Worm (Caenorhabditis elegans) whole organism, L4/young adult: ENCODE data around the gene ceeh-2.
A peak's percentile ranks its signal among the peaks of the same experiment; 100 is the strongest.

Source experiments
- W03F9.2 ChIP-seq: fragments of 150-350 bp; optimal IDR thresholded peaks from 2 replicates; lab custom pipeline; 2014; ENCODE audit warnings: missing biosample characterization, missing genetic modification characterization
- dao-5 ChIP-seq: sonication (generic microtip); optimal IDR thresholded peaks from 2 replicates; lab custom pipeline; 2016; ENCODE audit warnings: missing genotype, missing genetic modification characterization, moderate library complexity, missing compliant biosample characterization
- him-1 ChIP-seq: sonication (generic microtip); optimal IDR thresholded peaks from 2 replicates; lab custom pipeline; 2016; ENCODE audit warnings: missing genotype, missing genetic modification reagents, missing genetic modification characterization, missing compliant biosample characterization

Gene ceeh-2

DNA sequence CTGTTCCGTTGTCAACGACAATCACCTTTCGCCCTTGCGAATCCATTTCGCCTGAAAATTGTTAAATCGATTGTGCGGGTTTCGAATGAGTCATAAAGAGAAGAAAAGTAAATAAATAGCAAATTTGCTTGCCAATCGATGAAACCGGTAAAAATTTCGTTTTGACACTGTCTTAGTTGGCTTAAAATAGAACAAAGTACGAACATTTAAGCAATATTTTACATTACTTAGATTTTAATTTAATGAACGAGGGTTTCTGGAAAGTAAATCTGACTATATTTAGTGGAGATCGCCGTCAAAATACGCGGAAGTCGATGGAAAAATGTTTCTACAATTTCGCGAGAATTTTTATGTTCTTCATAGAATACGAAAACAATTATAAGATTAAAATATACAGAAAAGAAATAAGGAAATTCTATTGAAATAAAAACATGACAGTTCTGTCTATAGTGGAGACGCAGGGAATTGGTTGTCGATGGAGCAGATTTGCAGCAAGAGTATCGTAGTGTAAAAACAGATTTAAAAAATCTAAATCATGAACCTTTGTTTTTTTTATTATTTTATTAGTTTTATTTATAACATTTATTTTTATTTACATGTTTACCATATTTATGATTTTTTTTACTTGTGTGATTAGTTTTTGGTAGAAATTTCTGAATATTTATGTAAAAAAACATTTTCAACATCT, 19.3 kb downstream of the ceeh-2 start, which contains the start of gene arx-2:
TSS of gene arx-2 (minus strand) at position 51 of the 688 bp plus-strand sequence.
- peak; percentile 90 for TF ChIP-seq W03F9.2 (tag; lab: Kevin White, UChicago)
- TF ChIP-seq him-1 (tag; lab: Kevin White, UChicago): no peak

- TF ChIP-seq dao-5 (tag; lab: Kevin White, UChicago) (no peak), W03F9.2 (tag; lab: Kevin White, UChicago) (no peak), him-1 (tag; lab: Kevin White, UChicago) (no peak)
These were observed 23.9 kb downstream of the ceeh-2 start for ce11 chrV:10333843-10334242.

DNA sequence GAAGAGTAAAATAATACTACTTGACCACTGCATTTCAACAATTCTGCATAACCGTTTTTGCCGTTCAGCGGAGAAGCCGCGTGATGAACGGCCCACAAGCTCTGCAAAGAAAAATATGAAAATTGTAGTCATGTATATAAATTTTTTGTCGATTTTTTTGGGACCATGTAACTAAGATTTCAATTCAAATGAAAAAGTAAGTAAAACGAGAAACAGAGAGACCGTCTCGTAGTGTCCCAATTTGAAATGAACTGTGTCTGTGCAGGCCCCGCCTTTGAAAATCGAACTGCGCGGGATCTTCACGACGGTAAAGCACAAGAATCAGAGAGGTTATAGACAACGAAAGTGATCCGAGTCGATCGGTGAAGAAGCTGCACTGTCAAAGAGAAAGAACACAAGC, 25.7 kb downstream of the ceeh-2 start, which contains the start of gene crm-1:
TSS of gene crm-1 (minus strand) at position 101 of the 400 bp plus-strand sequence.
- no peak for TF ChIP-seq dao-5 (tag; lab: Kevin White, UChicago)
- no peak for TF ChIP-seq him-1 (tag; lab: Kevin White, UChicago)
- TF ChIP-seq W03F9.2 (tag; lab: Kevin White, UChicago): no peak

DNA sequence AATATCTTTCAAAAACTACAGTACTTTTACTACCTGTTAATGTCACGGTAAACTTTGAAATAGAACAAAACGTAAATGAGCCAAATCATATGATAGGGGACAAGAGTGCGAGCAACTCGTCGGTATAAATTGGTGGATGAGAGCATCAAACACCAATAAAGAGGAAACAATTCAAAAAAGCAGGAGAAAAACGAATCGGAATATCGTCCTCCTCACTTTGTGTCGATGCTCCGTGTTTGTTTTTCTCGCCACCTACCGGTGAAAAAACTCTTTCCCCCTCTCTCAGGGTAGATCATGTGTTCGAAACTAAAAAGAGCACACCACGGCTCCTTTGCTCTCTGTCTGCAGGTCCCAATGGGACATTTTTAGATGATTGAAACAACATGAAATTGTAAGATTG, 29.6 kb downstream of the ceeh-2 start:
- TF ChIP-seq dao-5 (tag; lab: Kevin White, UChicago): no peak
- no peak for TF ChIP-seq W03F9.2 (tag; lab: Kevin White, UChicago)
- no peak for TF ChIP-seq him-1 (tag; lab: Kevin White, UChicago)

ce11 chrV:10323537-10323936, 34.2 kb downstream of the ceeh-2 start:
- TF ChIP-seq dao-5 (tag; lab: Kevin White, UChicago): no peak

ce11 chrV:10320101-10320761, 37.5 kb downstream of the ceeh-2 start, which contains the start of the genes gna-1 and B0024.13:
gna-1 (minus strand) TSS chrV:10320151.
B0024.13 (plus strand) TSS chrV:10320711.
- TF ChIP-seq W03F9.2 (tag; lab: Kevin White, UChicago) (no peak), him-1 (tag; lab: Kevin White, UChicago) (no peak), dao-5 (tag; lab: Kevin White, UChicago) (no peak)

ce11 chrV:10319434-10319833, 38.3 kb downstream of the ceeh-2 start, which contains the start of gene B0024.11:
B0024.11 (minus strand) TSS chrV:10319534.
- TF ChIP-seq dao-5 (tag; lab: Kevin White, UChicago) (no peak), W03F9.2 (tag; lab: Kevin White, UChicago) (no peak), him-1 (tag; lab: Kevin White, UChicago) (no peak)

ce11 chrV:10317294-10317693, 40.4 kb downstream of the ceeh-2 start, which contains the start of gene asps-1:
asps-1 (minus strand) TSS chrV:10317394.
- no peak for TF ChIP-seq dao-5 (tag; lab: Kevin White, UChicago)
- no peak for TF ChIP-seq W03F9.2 (tag; lab: Kevin White, UChicago)
- no peak for TF ChIP-seq him-1 (tag; lab: Kevin White, UChicago)

ce11 chrV:10314371-10314770, 43.3 kb downstream of the ceeh-2 start, which contains the start of gene trx-2:
trx-2 (plus strand) TSS chrV:10314671.
- no peak for TF ChIP-seq W03F9.2 (tag; lab: Kevin White, UChicago)
- no peak for TF ChIP-seq dao-5 (tag; lab: Kevin White, UChicago)
- no peak for TF ChIP-seq him-1 (tag; lab: Kevin White, UChicago)

DNA sequence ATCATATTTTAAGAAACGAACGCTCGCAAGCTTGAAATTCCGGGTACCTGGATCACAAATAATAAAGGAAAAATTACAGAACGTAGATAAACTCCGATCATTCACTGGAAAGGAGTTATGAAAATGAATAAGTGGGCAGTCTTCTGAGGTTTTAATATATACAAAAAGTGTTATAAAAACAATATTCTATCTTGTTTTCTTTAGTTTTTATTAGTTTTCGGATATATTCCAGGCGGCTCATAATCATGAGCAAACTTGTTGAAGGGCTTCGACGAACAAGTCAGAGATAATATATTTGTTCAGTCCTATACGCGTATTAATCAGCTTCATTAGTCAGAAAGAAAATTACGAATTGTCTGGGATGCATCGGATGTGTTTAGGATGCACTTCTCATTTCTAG, 43.8 kb downstream of the ceeh-2 start, which contains the start of gene gcy-6:
TSS of gene gcy-6 (minus strand) at position 101 of the 400 bp plus-strand sequence.
- no peak for TF ChIP-seq him-1 (tag; lab: Kevin White, UChicago)
- TF ChIP-seq W03F9.2 (tag; lab: Kevin White, UChicago): no peak
- no peak for TF ChIP-seq dao-5 (tag; lab: Kevin White, UChicago)

DNA sequence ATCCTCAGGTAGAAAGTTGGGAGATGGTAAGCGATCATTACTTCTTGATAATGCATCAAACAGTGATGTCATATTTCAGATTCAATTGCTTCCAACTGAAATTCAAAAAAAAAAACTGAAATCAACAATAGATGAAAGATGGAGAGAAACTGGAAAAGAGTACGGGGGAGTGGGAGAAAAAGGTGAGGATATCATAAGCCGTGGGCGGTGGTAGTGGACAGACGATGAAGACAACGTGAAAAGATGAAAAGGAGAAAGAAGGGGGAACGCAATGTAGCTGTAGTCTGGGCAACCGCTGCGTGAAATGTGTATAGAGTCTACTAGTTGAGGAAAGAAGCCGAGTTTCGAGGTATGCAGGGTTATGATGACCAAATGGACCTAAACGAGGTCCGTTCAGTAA, 50.4 kb downstream of the ceeh-2 start, which contains the start of gene che-12:
TSS of gene che-12 (minus strand) at position 101 of the 400 bp plus-strand sequence.
- no peak for TF ChIP-seq dao-5 (tag; lab: Kevin White, UChicago)
- no peak for TF ChIP-seq him-1 (tag; lab: Kevin White, UChicago)
- TF ChIP-seq W03F9.2 (tag; lab: Kevin White, UChicago): no peak
